Worm (Caenorhabditis elegans): ENCODE measurements around the gene ZK180.8.

ZK180.8 gene

ce11 chrIV:4506637-4507036, 4.9 kb downstream of the ZK180.8 start, which contains the start of gene gbb-2:
Gene gbb-2, minus strand, starts transcription at chrIV:4506748.
- TF ChIP-seq ets-7 (tag; optimal IDR thresholded peaks at IDR 0.05): no peak

ce11 chrIV:4505078-4505477, 6.4 kb downstream of the ZK180.8 start:
- TF ChIP-seq scrt-1 (GFP tag; IDR thresholded peaks at IDR 0.05): no peak
- no peak for TF ChIP-seq hmg-4 (GFP tag; optimal IDR thresholded peaks at IDR 0.05)
- no peak for TF ChIP-seq ets-7 (tag; optimal IDR thresholded peaks at IDR 0.05)

ce11 chrIV:4490148-4490652, 21.3 kb downstream of the ZK180.8 start, which contains the start of gene ZK180.7:
Gene ZK180.7, plus strand, starts transcription at chrIV:4490542.
- no peak for TF ChIP-seq hmg-4 (GFP tag; optimal IDR thresholded peaks at IDR 0.05)
- TF ChIP-seq aly-1 (tag; optimal IDR thresholded peaks at IDR 0.05): no peak
- no peak for TF ChIP-seq scrt-1 (GFP tag; IDR thresholded peaks at IDR 0.05)
- TF ChIP-seq ets-7 (tag; optimal IDR thresholded peaks at IDR 0.05): no peak
- TF ChIP-seq hmbx-1 (tag; optimal IDR thresholded peaks at IDR 0.05): no peak
- TF ChIP-seq flt-1 (GFP tag; IDR thresholded peaks at IDR 0.05): no peak
- TF ChIP-seq ama-1 (optimal IDR thresholded peaks at IDR 0.05): no peak
- TF ChIP-seq tbx-37 (GFP tag; conservative IDR thresholded peaks at IDR 0.05): no peak
- TF ChIP-seq F13C5.2 (tag; optimal IDR thresholded peaks at IDR 0.05): no peak
- no peak for TF ChIP-seq pes-1 (GFP tag; IDR thresholded peaks at IDR 0.05)
- TF ChIP-seq ceh-13 (GFP tag; optimal IDR thresholded peaks at IDR 0.05): no peak
- TF ChIP-seq sea-1 (GFP tag; conservative IDR thresholded peaks at IDR 0.05): no peak
- TF ChIP-seq tbx-11 (GFP tag; IDR thresholded peaks at IDR 0.05): no peak
- no peak for TF ChIP-seq tra-4 (tag; optimal IDR thresholded peaks at IDR 0.05)
- no peak for TF ChIP-seq B0310.2 (tag; optimal IDR thresholded peaks at IDR 0.05)
- no peak for TF ChIP-seq hnd-1 (tag; optimal IDR thresholded peaks at IDR 0.05)
- no peak for TF ChIP-seq ceh-36 (tag; optimal IDR thresholded peaks at IDR 0.05)

DNA sequence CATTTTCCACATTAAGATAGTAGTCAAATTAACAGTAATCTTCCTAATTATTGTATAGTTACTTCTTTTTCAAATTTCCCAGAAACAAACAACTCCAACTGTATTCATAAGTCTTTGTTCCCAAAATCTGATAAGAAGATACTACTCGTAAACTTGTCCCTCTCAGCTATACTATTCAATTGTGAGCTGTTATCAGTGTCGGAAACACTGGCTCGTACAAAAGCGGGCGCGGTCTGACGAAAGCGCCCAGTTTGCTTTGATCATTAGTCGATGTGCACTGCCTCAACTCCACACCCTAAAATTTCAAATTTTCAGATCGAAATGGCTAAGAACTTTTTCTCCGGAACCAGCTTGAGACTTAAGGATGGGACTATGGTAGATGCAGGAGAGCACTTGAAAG, 24.8 kb downstream of the ZK180.8 start, which contains the start of gene trx-3:
Gene trx-3 (plus strand): TSS at position 291 of the 400 bp plus-strand sequence.
- no peak for TF ChIP-seq tbx-37 (GFP tag; conservative IDR thresholded peaks at IDR 0.05)
- TF ChIP-seq ets-7 (tag; optimal IDR thresholded peaks at IDR 0.05): no peak
- no peak for TF ChIP-seq tra-4 (tag; optimal IDR thresholded peaks at IDR 0.05)
- TF ChIP-seq sea-1 (GFP tag; conservative IDR thresholded peaks at IDR 0.05): no peak

DNA sequence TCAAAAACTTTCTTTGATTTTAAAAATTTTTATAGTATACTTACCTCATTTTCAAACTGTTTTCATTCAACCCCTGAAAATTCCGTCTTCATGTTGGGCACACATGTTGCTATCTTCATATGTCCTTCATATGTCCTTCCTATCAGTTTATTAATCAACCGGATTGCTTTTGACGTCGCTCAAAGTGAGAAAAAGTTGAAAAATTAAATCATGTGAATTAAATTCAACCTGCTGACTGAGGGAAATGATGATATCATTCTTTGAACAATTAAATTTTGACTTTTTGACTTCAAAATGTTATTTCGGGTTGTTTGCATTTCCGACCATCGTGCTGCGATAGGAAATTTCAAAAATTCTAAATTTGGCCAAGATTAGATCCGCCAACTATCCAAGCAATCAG, 27.0 kb downstream of the ZK180.8 start:
- TF ChIP-seq flt-1 (GFP tag; IDR thresholded peaks at IDR 0.05) (no peak), ets-7 (tag; optimal IDR thresholded peaks at IDR 0.05) (no peak), tbx-11 (GFP tag; IDR thresholded peaks at IDR 0.05) (no peak), hmbx-1 (tag; optimal IDR thresholded peaks at IDR 0.05) (no peak), ceh-13 (GFP tag; optimal IDR thresholded peaks at IDR 0.05) (no peak), tbx-37 (GFP tag; conservative IDR thresholded peaks at IDR 0.05) (no peak), ceh-36 (tag; optimal IDR thresholded peaks at IDR 0.05) (no peak), scrt-1 (GFP tag; IDR thresholded peaks at IDR 0.05) (no peak), pes-1 (GFP tag; IDR thresholded peaks at IDR 0.05) (no peak), F13C5.2 (tag; optimal IDR thresholded peaks at IDR 0.05) (no peak), sea-1 (GFP tag; conservative IDR thresholded peaks at IDR 0.05) (no peak), hmg-4 (GFP tag; optimal IDR thresholded peaks at IDR 0.05) (no peak), ama-1 (optimal IDR thresholded peaks at IDR 0.05) (no peak), hnd-1 (tag; optimal IDR thresholded peaks at IDR 0.05) (no peak)

DNA sequence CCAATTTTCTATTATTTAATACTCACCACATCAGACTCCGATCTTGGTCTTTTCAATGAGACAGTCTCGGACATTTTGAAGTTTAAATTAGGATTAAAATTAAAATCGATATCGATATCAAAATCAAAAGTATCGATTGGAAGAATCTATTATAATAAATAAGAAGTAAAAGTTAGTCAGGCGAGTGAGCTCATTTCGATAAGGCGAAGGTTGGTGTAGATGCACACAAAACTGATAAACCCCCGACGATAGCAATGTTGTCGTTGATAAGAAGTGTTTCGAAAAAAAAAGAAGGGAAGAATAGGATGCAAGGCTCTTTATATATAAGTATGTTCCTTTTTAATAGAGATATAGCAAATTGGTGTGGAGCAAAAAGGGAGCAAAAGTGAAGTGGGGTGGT, 29.0 kb downstream of the ZK180.8 start, which contains the start of gene M01H9.4:
Gene M01H9.4 (minus strand): TSS at position 379 of the 400 bp plus-strand sequence.
- TF ChIP-seq aly-1 (tag; optimal IDR thresholded peaks at IDR 0.05): no peak
- TF ChIP-seq ets-7 (tag; optimal IDR thresholded peaks at IDR 0.05): no peak
- TF ChIP-seq ama-1 (optimal IDR thresholded peaks at IDR 0.05): no peak
- TF ChIP-seq tbx-11 (GFP tag; IDR thresholded peaks at IDR 0.05): no peak
- TF ChIP-seq tra-4 (tag; optimal IDR thresholded peaks at IDR 0.05): no peak
- no peak for TF ChIP-seq scrt-1 (GFP tag; IDR thresholded peaks at IDR 0.05)

- no peak for TF ChIP-seq pes-1 (GFP tag; IDR thresholded peaks at IDR 0.05)
- no peak for TF ChIP-seq tbx-37 (GFP tag; conservative IDR thresholded peaks at IDR 0.05)
- TF ChIP-seq ets-7 (tag; optimal IDR thresholded peaks at IDR 0.05): no peak
- TF ChIP-seq ceh-13 (GFP tag; optimal IDR thresholded peaks at IDR 0.05): no peak
- no peak for TF ChIP-seq scrt-1 (GFP tag; IDR thresholded peaks at IDR 0.05)
- TF ChIP-seq hnd-1 (tag; optimal IDR thresholded peaks at IDR 0.05): no peak
- TF ChIP-seq aly-1 (tag; optimal IDR thresholded peaks at IDR 0.05): no peak
- no peak for TF ChIP-seq ama-1 (optimal IDR thresholded peaks at IDR 0.05)
- TF ChIP-seq tra-4 (tag; optimal IDR thresholded peaks at IDR 0.05): no peak
- no peak for TF ChIP-seq B0310.2 (tag; optimal IDR thresholded peaks at IDR 0.05)
- no peak for TF ChIP-seq sea-1 (GFP tag; conservative IDR thresholded peaks at IDR 0.05)
- TF ChIP-seq tbx-11 (GFP tag; IDR thresholded peaks at IDR 0.05): no peak
- TF ChIP-seq flt-1 (GFP tag; IDR thresholded peaks at IDR 0.05): no peak
- TF ChIP-seq hmg-4 (GFP tag; optimal IDR thresholded peaks at IDR 0.05): no peak
- TF ChIP-seq ceh-36 (tag; optimal IDR thresholded peaks at IDR 0.05): no peak
- TF ChIP-seq hmbx-1 (tag; optimal IDR thresholded peaks at IDR 0.05): no peak
Observed at ce11 chrIV:4481298-4481697, 30.2 kb downstream of the ZK180.8 start.

DNA sequence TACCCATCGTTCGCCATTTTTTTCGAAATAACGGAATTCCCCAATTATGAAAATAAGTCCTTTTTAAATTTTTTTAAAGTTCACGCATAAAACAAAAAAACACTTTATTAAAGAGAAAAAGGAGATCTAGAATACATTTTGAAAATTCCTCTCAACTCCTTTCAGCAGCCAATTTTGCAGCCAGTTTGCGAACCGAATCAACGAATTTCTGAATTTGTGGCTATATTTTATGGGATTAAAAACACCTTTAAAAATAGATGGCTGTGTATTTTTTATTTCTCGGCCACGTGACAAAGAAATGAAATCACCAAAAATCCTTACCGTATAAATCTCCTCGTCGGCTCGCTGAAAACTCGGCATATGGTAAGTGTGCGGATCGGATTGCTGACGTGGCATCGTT, 31.5 kb downstream of the ZK180.8 start, which contains the start of gene M01H9.10:
Gene M01H9.10 (minus strand): TSS at position 101 of the 400 bp plus-strand sequence.
- TF ChIP-seq F13C5.2 (tag; optimal IDR thresholded peaks at IDR 0.05): no peak
- TF ChIP-seq ceh-13 (GFP tag; optimal IDR thresholded peaks at IDR 0.05): no peak
- TF ChIP-seq tbx-37 (GFP tag; conservative IDR thresholded peaks at IDR 0.05): no peak

- TF ChIP-seq hmbx-1 (tag; optimal IDR thresholded peaks at IDR 0.05): no peak
- TF ChIP-seq tbx-37 (GFP tag; conservative IDR thresholded peaks at IDR 0.05): no peak
- no peak for TF ChIP-seq B0310.2 (tag; optimal IDR thresholded peaks at IDR 0.05)
- TF ChIP-seq hnd-1 (tag; optimal IDR thresholded peaks at IDR 0.05): no peak
- no peak for TF ChIP-seq hmg-4 (GFP tag; optimal IDR thresholded peaks at IDR 0.05)
- no peak for TF ChIP-seq F13C5.2 (tag; optimal IDR thresholded peaks at IDR 0.05)
- TF ChIP-seq sea-1 (GFP tag; conservative IDR thresholded peaks at IDR 0.05): no peak
- no peak for TF ChIP-seq tbx-11 (GFP tag; IDR thresholded peaks at IDR 0.05)
- no peak for TF ChIP-seq ets-7 (tag; optimal IDR thresholded peaks at IDR 0.05)
- TF ChIP-seq tra-4 (tag; optimal IDR thresholded peaks at IDR 0.05): no peak
- TF ChIP-seq ceh-36 (tag; optimal IDR thresholded peaks at IDR 0.05): no peak
- TF ChIP-seq pes-1 (GFP tag; IDR thresholded peaks at IDR 0.05): no peak
- no peak for TF ChIP-seq aly-1 (tag; optimal IDR thresholded peaks at IDR 0.05)
- TF ChIP-seq ama-1 (optimal IDR thresholded peaks at IDR 0.05): no peak
- TF ChIP-seq ceh-13 (GFP tag; optimal IDR thresholded peaks at IDR 0.05): no peak
- no peak for TF ChIP-seq flt-1 (GFP tag; IDR thresholded peaks at IDR 0.05)
- TF ChIP-seq scrt-1 (GFP tag; IDR thresholded peaks at IDR 0.05): no peak
Observed at ce11 chrIV:4478612-4479011, 32.9 kb downstream of the ZK180.8 start.

Data from whole organism, early embryonic.